Worm (Caenorhabditis elegans): ENCODE results near the gene Y24D9B.1.

- TF ChIP-seq rnt-1 (tag; optimal IDR thresholded peaks at IDR 0.05) (no peak), aha-1 (tag; optimal IDR thresholded peaks at IDR 0.05) (no peak), nhr-77 (tag; optimal IDR thresholded peaks at IDR 0.05) (no peak), mdl-1 (tag; optimal IDR thresholded peaks at IDR 0.05) (no peak), hpl-2 (GFP tag; optimal IDR thresholded peaks at IDR 0.05) (no peak), lsy-2 (tag; optimal IDR thresholded peaks at IDR 0.05) (no peak), nhr-47 (tag; optimal IDR thresholded peaks at IDR 0.05) (no peak), ama-1 (optimal IDR thresholded peaks at IDR 0.05) (no peak), unc-62 (GFP tag; optimal IDR thresholded peaks at IDR 0.05) (no peak), ceh-82 (tag; optimal IDR thresholded peaks at IDR 0.05) (no peak), efl-1 (optimal IDR thresholded peaks at IDR 0.05) (no peak), efl-1 (GFP tag; optimal IDR thresholded peaks at IDR 0.05 in 1 of 2) (peak in 1 of 2 experiments; percentile 89), unc-130 (tag; optimal IDR thresholded peaks at IDR 0.05) (no peak), ces-1 (GFP tag; optimal IDR thresholded peaks at IDR 0.05) (no peak)
Observed at ce11 chrIV:4344828-4345227, 27.7 kb downstream of the Y24D9B.1 start.

Measured in whole organism, L1 larva.